Worm (Caenorhabditis elegans) whole organism, young adult: Measurements from ENCODE around the gene sqv-3.

Experiments
- B0261.1 ChIP-seq: sonication (generic microtip); optimal IDR thresholded peaks from 2 replicates; lab custom pipeline; 2016; ENCODE audit warnings: mild to moderate bottlenecking, missing genetic modification characterization, moderate library complexity, missing compliant biosample characterization
- C06A6.2 ChIP-seq: fragments of 200-800 bp; sonication (Bioruptor generic); conservative IDR thresholded peaks from 2 replicates; pipeline ENCODE4 v1.3.6; 2022; ENCODE audit warnings: missing genetic modification characterization, missing compliant biosample characterization
- D2030.7 ChIP-seq: fragments of 200-800 bp; sonication (Bioruptor generic); IDR thresholded peaks from 2 replicates; pipeline ENCODE4 v1.3.6; 2022; ENCODE audit warnings: missing genetic modification reagents, missing genetic modification characterization, missing compliant biosample characterization
- F10E7.11 ChIP-seq: sonication (generic microtip); optimal IDR thresholded peaks from 2 replicates; lab custom pipeline; 2017; ENCODE audit warnings: mild to moderate bottlenecking, missing genetic modification characterization, moderate library complexity, missing compliant biosample characterization
- F23B12.7 ChIP-seq: sonication (generic microtip); optimal IDR thresholded peaks from 2 replicates; lab custom pipeline; 2017; ENCODE audit warnings: missing genetic modification characterization, mild to moderate bottlenecking, missing compliant biosample characterization, antibody characterized with exemption, moderate library complexity; ENCODE audit not compliant: insufficient read depth
- F39B2.1 ChIP-seq: fragments of 200-800 bp; sonication (Bioruptor generic); IDR thresholded peaks from 2 replicates; pipeline ENCODE4 v1.3.6; 2022; ENCODE audit warnings: missing genetic modification reagents, missing genetic modification characterization, missing compliant biosample characterization
- F49E8.2 ChIP-seq: sonication (generic microtip); optimal IDR thresholded peaks from 3 replicates; lab custom pipeline; 2017; ENCODE audit warnings: missing genetic modification characterization, mild to moderate bottlenecking, missing compliant biosample characterization, antibody characterized with exemption, moderate library complexity; ENCODE audit not compliant: insufficient read depth
- F57C9.4 ChIP-seq: sonication (generic microtip); optimal IDR thresholded peaks from 2 replicates; lab custom pipeline; 2017; ENCODE audit warnings: mild to moderate bottlenecking, missing genetic modification characterization, missing compliant biosample characterization
- K12H6.12 ChIP-seq: fragments of 200-800 bp; sonication (Bioruptor generic); optimal IDR thresholded peaks from 2 replicates; lab custom pipeline; 2018; ENCODE audit warnings: mild to moderate bottlenecking, missing genetic modification characterization, missing compliant biosample characterization
- T26A5.8 ChIP-seq: sonication (generic microtip); optimal IDR thresholded peaks from 2 replicates; lab custom pipeline; 2016; ENCODE audit warnings: missing genetic modification characterization, missing compliant biosample characterization
- Y53F4B.3 ChIP-seq: fragments of 200-800 bp; sonication (Bioruptor generic); IDR thresholded peaks from 2 replicates; pipeline ENCODE4 v1.3.6; 2022; ENCODE audit warnings: missing genetic modification reagents, missing genetic modification characterization, missing compliant biosample characterization
- ama-1 ChIP-seq, 3 experiments: fragments of 150-350 bp in 1 of 3; sonication (generic microtip) in 2 of 3; optimal IDR thresholded peaks; 2 replicates each; lab custom pipeline; 2014 to 2018; ENCODE audit warnings: missing biosample characterization in 2 of 3, missing genetic modification characterization in 2 of 3, missing genetic modification reagents in 2 of 3
- atf-7 ChIP-seq: sonication (generic microtip); optimal IDR thresholded peaks from 2 replicates; lab custom pipeline; 2017; ENCODE audit warnings: mild to moderate bottlenecking, missing genetic modification characterization, missing compliant biosample characterization
- athp-1 ChIP-seq: sonication (generic microtip); optimal IDR thresholded peaks from 2 replicates; lab custom pipeline; 2017; ENCODE audit warnings: mild to moderate bottlenecking, missing genetic modification characterization, missing compliant biosample characterization
- attf-6 ChIP-seq: fragments of 200-800 bp; sonication (Bioruptor generic); IDR thresholded peaks from 2 replicates; pipeline ENCODE4 v1.3.6; 2022; ENCODE audit warnings: missing genetic modification reagents, missing genetic modification characterization, missing compliant biosample characterization
- bed-1 ChIP-seq: fragments of 200-800 bp; sonication (Bioruptor generic); IDR thresholded peaks from 2 replicates; pipeline ENCODE4 v1.3.6; 2022; ENCODE audit warnings: missing genetic modification reagents, missing genetic modification characterization, missing compliant biosample characterization
- ccch-3 ChIP-seq: fragments of 200-800 bp; sonication (Bioruptor generic); optimal IDR thresholded peaks from 2 replicates; lab custom pipeline; 2018; ENCODE audit warnings: mild to moderate bottlenecking, missing genetic modification characterization, missing compliant biosample characterization
- cebp-2 ChIP-seq: fragments of 200-800 bp; sonication (Bioruptor generic); IDR thresholded peaks from 2 replicates; pipeline ENCODE4 v1.3.6; 2022; ENCODE audit warnings: missing genetic modification characterization, missing compliant biosample characterization
- ceh-100 ChIP-seq: fragments of 200-800 bp; sonication (Bioruptor generic); IDR thresholded peaks from 2 replicates; pipeline ENCODE4 v1.3.6; 2022; ENCODE audit warnings: missing genetic modification reagents, missing genetic modification characterization, missing compliant biosample characterization
- ceh-27 ChIP-seq: fragments of 200-800 bp; sonication (Bioruptor generic); optimal IDR thresholded peaks from 2 replicates; lab custom pipeline; 2018; ENCODE audit warnings: mild to moderate bottlenecking, missing genetic modification characterization, moderate library complexity, missing compliant biosample characterization
- ceh-91 ChIP-seq: fragments of 200-800 bp; sonication (Bioruptor generic); IDR thresholded peaks from 2 replicates; pipeline ENCODE4 v1.3.6; 2022; ENCODE audit warnings: missing genetic modification reagents, missing genetic modification characterization, missing compliant biosample characterization
- chd-7 ChIP-seq: sonication (generic microtip); optimal IDR thresholded peaks from 2 replicates; lab custom pipeline; 2016; ENCODE audit warnings: mild to moderate bottlenecking, missing genetic modification characterization, moderate library complexity, missing compliant biosample characterization
- die-1 ChIP-seq: sonication (generic microtip); optimal IDR thresholded peaks from 2 replicates; lab custom pipeline; 2016; ENCODE audit warnings: missing genotype, mild to moderate bottlenecking, missing genetic modification characterization, missing compliant biosample characterization
- dox-1 ChIP-seq: fragments of 200-800 bp; sonication (Bioruptor generic); IDR thresholded peaks from 2 replicates; pipeline ENCODE4 v1.3.6; 2022; ENCODE audit warnings: missing genetic modification reagents, missing genetic modification characterization, missing compliant biosample characterization
- dpl-1 ChIP-seq: fragments of 150-350 bp; optimal IDR thresholded peaks from 2 replicates; lab custom pipeline; 2014; ENCODE audit warnings: missing biosample characterization, missing genetic modification reagents, missing genetic modification characterization
- egl-18 ChIP-seq: fragments of 200-800 bp; sonication (Bioruptor generic); IDR thresholded peaks from 2 replicates; pipeline ENCODE4 v1.3.6; 2022; ENCODE audit warnings: missing genetic modification reagents, missing genetic modification characterization, missing compliant biosample characterization
- ets-4 ChIP-seq: fragments of 200-800 bp; sonication (Bioruptor generic); optimal IDR thresholded peaks from 2 replicates; lab custom pipeline; 2018; ENCODE audit warnings: mild to moderate bottlenecking, missing genetic modification characterization, missing compliant biosample characterization
- hlh-12 ChIP-seq: sonication (generic microtip); optimal IDR thresholded peaks from 2 replicates; lab custom pipeline; 2016; ENCODE audit warnings: missing genetic modification characterization, missing compliant biosample characterization
- hmg-1.2 ChIP-seq: fragments of 200-800 bp; sonication (Bioruptor generic); IDR thresholded peaks from 2 replicates; pipeline ENCODE4 v1.3.6; 2022; ENCODE audit warnings: missing genetic modification reagents, missing genetic modification characterization, missing compliant biosample characterization
- let-526 ChIP-seq: fragments of 200-800 bp; sonication (Bioruptor generic); IDR thresholded peaks from 2 replicates; pipeline ENCODE4 v1.3.6; 2022; ENCODE audit warnings: missing genetic modification reagents, missing genetic modification characterization, missing compliant biosample characterization
- lin-35 ChIP-seq, 3 experiments: fragments of 150-350 bp in 2 of 3; sonication (generic microtip) in 1 of 3; optimal IDR thresholded peaks; 2 replicates each; lab custom pipeline; 2014 to 2018; ENCODE audit warnings: missing biosample characterization in 3 of 3, missing genetic modification characterization in 3 of 3, missing genetic modification reagents in 3 of 3
- lin-54 ChIP-seq: fragments of 200-800 bp; sonication (Bioruptor generic); optimal IDR thresholded peaks from 2 replicates; lab custom pipeline; 2018; ENCODE audit warnings: mild to moderate bottlenecking, missing genetic modification characterization, missing compliant biosample characterization
- madf-8 ChIP-seq: fragments of 200-800 bp; sonication (Bioruptor generic); conservative IDR thresholded peaks from 2 replicates; pipeline ENCODE4 v1.3.6; 2022; ENCODE audit warnings: missing genetic modification reagents, missing genetic modification characterization, missing compliant biosample characterization
- mes-4 ChIP-seq: sonication (generic microtip); optimal IDR thresholded peaks from 2 replicates; lab custom pipeline; 2016; ENCODE audit warnings: missing genotype, missing genetic modification characterization, missing compliant biosample characterization
- nfya-2 ChIP-seq: fragments of 200-800 bp; sonication (Bioruptor generic); IDR thresholded peaks from 2 replicates; pipeline ENCODE4 v1.3.6; 2022; ENCODE audit warnings: missing genetic modification reagents, missing genetic modification characterization, missing compliant biosample characterization
- repo-1 ChIP-seq: sonication (generic microtip); optimal IDR thresholded peaks from 2 replicates; lab custom pipeline; 2017; ENCODE audit warnings: mild to moderate bottlenecking, missing genetic modification characterization, missing compliant biosample characterization
- sdz-38 ChIP-seq: sonication (generic microtip); optimal IDR thresholded peaks from 2 replicates; lab custom pipeline; 2016; ENCODE audit warnings: missing genotype, missing genetic modification characterization, missing compliant biosample characterization
- sptf-2 ChIP-seq: fragments of 200-800 bp; sonication (Bioruptor generic); optimal IDR thresholded peaks from 2 replicates; lab custom pipeline; 2018; ENCODE audit warnings: mild to moderate bottlenecking, missing genetic modification characterization, missing compliant biosample characterization
- tlf-1 ChIP-seq: fragments of 200-800 bp; sonication (Bioruptor generic); optimal IDR thresholded peaks from 2 replicates; lab custom pipeline; 2018; ENCODE audit warnings: mild to moderate bottlenecking, missing genetic modification characterization, missing compliant biosample characterization
- unc-130 ChIP-seq: sonication (generic microtip); optimal IDR thresholded peaks from 2 replicates; lab custom pipeline; 2016; ENCODE audit warnings: missing genetic modification reagents, missing genetic modification characterization, missing compliant biosample characterization
- unc-62 ChIP-seq: fragments of 150-350 bp; optimal IDR thresholded peaks from 2 replicates; lab custom pipeline; 2014; ENCODE audit warnings: missing biosample characterization, missing genetic modification reagents, missing genetic modification characterization
- zfh-2 ChIP-seq: fragments of 200-800 bp; sonication (Bioruptor generic); conservative IDR thresholded peaks from 2 replicates; pipeline ENCODE4 v1.3.6; 2022; ENCODE audit warnings: missing genetic modification reagents, missing genetic modification characterization, missing compliant biosample characterization
- ztf-22 ChIP-seq: fragments of 200-800 bp; sonication (Bioruptor generic); optimal IDR thresholded peaks from 2 replicates; lab custom pipeline; 2018; ENCODE audit warnings: mild to moderate bottlenecking, missing genetic modification characterization, moderate library complexity, missing compliant biosample characterization
- ztf-26 ChIP-seq: sonication (generic microtip); optimal IDR thresholded peaks from 2 replicates; lab custom pipeline; 2017; ENCODE audit warnings: missing genetic modification characterization, missing compliant biosample characterization

Gene sqv-3

ce11 chrIII:9782011-9782436, 1.9 kb upstream of the sqv-3 start, which contains the start of gene vha-2 (continued):
- no peak for TF ChIP-seq K12H6.12 (tag; lab: Kevin White, UChicago)
- no peak for TF ChIP-seq hlh-12 (tag; lab: Kevin White, UChicago)
- peak; percentile 77 for TF ChIP-seq athp-1 (tag; lab: Kevin White, UChicago)
- TF ChIP-seq ama-1 (optimal IDR thresholded peaks at IDR 0.05; lab: Kevin White, UChicago) = no peak
- TF ChIP-seq ama-1 (GFP tag; optimal IDR thresholded peaks at IDR 0.05; lab: Kevin White, UChicago) = peak in 1 of 2 experiments; percentile 10
- TF ChIP-seq egl-18 (GFP tag; lab: Robert Waterston, UW) = no peak
- peak; percentile 25; the same call in 1 of the 2 replicates for TF ChIP-seq nfya-2 (GFP tag; lab: Robert Waterston, UW)
- TF ChIP-seq lin-35 (GFP tag; optimal IDR thresholded peaks at IDR 0.05; lab: Kevin White, UChicago) = no peak
- peak; percentile 30; the same call in 1 of the 2 replicates for TF ChIP-seq zfh-2 (GFP tag; lab: Robert Waterston, UW)
- TF ChIP-seq tlf-1 (GFP tag; lab: Kevin White, UChicago) = peak; percentile 76
- TF ChIP-seq cebp-2 (GFP tag; lab: Robert Waterston, UW) = no peak
- no peak for TF ChIP-seq ztf-22 (GFP tag; lab: Kevin White, UChicago)
- TF ChIP-seq die-1 (tag; lab: Kevin White, UChicago) = peak; percentile 62
- TF ChIP-seq hmg-1.2 (GFP tag; lab: Robert Waterston, UW) = no peak; the same call in none of the 2 replicates
- TF ChIP-seq madf-8 (GFP tag; lab: Robert Waterston, UW) = no peak
- TF ChIP-seq ztf-26 (tag; lab: Kevin White, UChicago) = peak; percentile 23
- TF ChIP-seq sptf-2 (GFP tag; lab: Kevin White, UChicago) = no peak
- TF ChIP-seq ceh-100 (GFP tag; lab: Robert Waterston, UW) = no peak
- no peak for TF ChIP-seq ccch-3
- TF ChIP-seq Y53F4B.3 (GFP tag; lab: Robert Waterston, UW) = no peak
- no peak for TF ChIP-seq mes-4
- peak; percentile 58 for TF ChIP-seq chd-7 (tag; lab: Kevin White, UChicago)
- TF ChIP-seq attf-6 (GFP tag; lab: Robert Waterston, UW) = no peak
- peak; percentile 54 for TF ChIP-seq F49E8.2 (tag; lab: Kevin White, UChicago)
- TF ChIP-seq let-526 (GFP tag; lab: Robert Waterston, UW) = no peak
- peak; percentile 30 for TF ChIP-seq T26A5.8 (tag; lab: Kevin White, UChicago)
- TF ChIP-seq ets-4 (GFP tag; lab: Kevin White, UChicago) = peak; percentile 66
- no peak for TF ChIP-seq ceh-27
- TF ChIP-seq sdz-38 = no peak
- no peak for TF ChIP-seq F10E7.11 (tag; lab: Kevin White, UChicago)
- TF ChIP-seq D2030.7 (GFP tag; lab: Robert Waterston, UW) = peak; percentile 10; the same call in 1 of the 2 replicates
- peak; percentile 40 for TF ChIP-seq atf-7 (tag; lab: Kevin White, UChicago)
- TF ChIP-seq unc-62 (GFP tag; lab: Kevin White, UChicago) = no peak
- no peak for TF ChIP-seq ceh-91 (GFP tag; lab: Robert Waterston, UW)
- TF ChIP-seq F39B2.1 (GFP tag; lab: Robert Waterston, UW) = no peak
- TF ChIP-seq unc-130 = no peak
- no peak for TF ChIP-seq dpl-1 (GFP tag; lab: Kevin White, UChicago)
- TF ChIP-seq bed-1 (GFP tag; lab: Robert Waterston, UW) = no peak
- peak; percentile 62 for TF ChIP-seq repo-1 (tag; lab: Kevin White, UChicago)
- TF ChIP-seq F57C9.4 (tag; lab: Kevin White, UChicago) = no peak
- TF ChIP-seq B0261.1 (tag; lab: Kevin White, UChicago) = no peak
- TF ChIP-seq C06A6.2 = no peak
- TF ChIP-seq F23B12.7 (tag; lab: Kevin White, UChicago) = no peak
- peak; percentile 31 for TF ChIP-seq dox-1
- TF ChIP-seq lin-54 (GFP tag; lab: Kevin White, UChicago) = peak; percentile 3
